Worm (Caenorhabditis elegans): Measurements from ENCODE around the gene grl-26.

ce11 chrIV:305101-305500 is 17.5 kb downstream of the grl-26 start:
- TF ChIP-seq Y67H2A.10 (GFP tag; conservative IDR thresholded peaks at IDR 0.05) = no peak
- TF ChIP-seq Y53G8AR.9 (GFP tag; conservative IDR thresholded peaks at IDR 0.05) = no peak
- TF ChIP-seq ama-1 (optimal IDR thresholded peaks at IDR 0.05) = no peak
- no peak for TF ChIP-seq ama-1 (GFP tag; optimal IDR thresholded peaks at IDR 0.05)
- TF ChIP-seq ekl-4 (GFP tag; IDR thresholded peaks at IDR 0.05) = no peak
- TF ChIP-seq Y95B8A.8 (GFP tag; IDR thresholded peaks at IDR 0.05) = no peak
- TF ChIP-seq repo-1 (tag; optimal IDR thresholded peaks at IDR 0.05) = no peak
- no peak for TF ChIP-seq K12H6.12 (tag; optimal IDR thresholded peaks at IDR 0.05)
- TF ChIP-seq tbx-9 (tag; optimal IDR thresholded peaks at IDR 0.05; ENCODE audit: borderline replicate concordance) = no peak
- TF ChIP-seq lin-40 (tag; optimal IDR thresholded peaks at IDR 0.05) = no peak
- no peak for TF ChIP-seq snpc-1.1 (tag; optimal IDR thresholded peaks at IDR 0.05; ENCODE audit: insufficient read depth)
- no peak for TF ChIP-seq efl-1 (GFP tag; optimal IDR thresholded peaks at IDR 0.05)
- TF ChIP-seq attf-6 (GFP tag; IDR thresholded peaks at IDR 0.05) = no peak

Measured in whole organism, young adult.